Fruit fly (Drosophila melanogaster): ENCODE measurements around the gene Spn77Bc.

DNA sequence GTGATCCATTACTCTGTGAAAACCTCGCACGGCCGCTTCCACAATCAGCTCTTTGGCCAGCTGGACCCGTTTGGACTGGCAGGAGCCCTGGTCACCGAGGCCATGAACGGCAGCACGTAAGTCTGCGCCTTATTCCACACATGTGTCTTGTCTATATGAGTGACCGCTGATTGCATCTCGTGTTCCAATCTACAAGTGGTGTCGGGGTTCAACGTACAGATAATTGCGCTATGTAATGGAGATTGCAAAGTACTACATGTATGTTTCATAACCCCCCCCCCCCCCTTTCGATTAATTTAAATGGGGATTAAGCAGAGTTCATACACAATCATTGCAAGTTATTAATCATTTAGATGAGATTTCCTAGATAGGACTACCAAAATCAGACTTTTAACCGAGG lies 12.4 kb downstream of the Spn77Bc start:
- no peak for TF ChIP-seq CG8478 (optimal IDR thresholded peaks at IDR 0.05)
- no peak for TF ChIP-seq CTCF (optimal IDR thresholded peaks at IDR 0.05)

Data from S2 (cell line).